Worm (Caenorhabditis elegans): ENCODE results near the gene K08B12.3.

The K08B12.3 gene

ce11 chrV:6259139-6259538, 24.2 kb downstream of the K08B12.3 start, which contains the start of gene K08B12.1:
TSS of gene K08B12.1 (plus strand) at chrV:6259367.
- TF ChIP-seq elt-3 (tag; optimal IDR thresholded peaks at IDR 0.05): peak; percentile 46
- no peak for TF ChIP-seq flh-1 (GFP tag; optimal IDR thresholded peaks at IDR 0.05)
- TF ChIP-seq nhr-237 (tag; optimal IDR thresholded peaks at IDR 0.05): no peak
- TF ChIP-seq ceh-39 (tag; optimal IDR thresholded peaks at IDR 0.05): no peak
- peak; percentile 85 for TF ChIP-seq blmp-1 (tag; optimal IDR thresholded peaks at IDR 0.05)

ce11 chrV:6267237-6267812, 32.3 kb downstream of the K08B12.3 start, which contains the start of gene mrck-1:
TSS of gene mrck-1 (minus strand) at chrV:6267287.
- TF ChIP-seq cnd-1 (tag; optimal IDR thresholded peaks at IDR 0.05): peak; percentile 94
- TF ChIP-seq hlh-1 (tag; optimal IDR thresholded peaks at IDR 0.05): peak; percentile 94
- peak; percentile 82 for TF ChIP-seq lsy-2 (tag; optimal IDR thresholded peaks at IDR 0.05)
- peak; percentile 45 for TF ChIP-seq ceh-39 (tag; optimal IDR thresholded peaks at IDR 0.05)
- no peak for TF ChIP-seq elt-3 (tag; optimal IDR thresholded peaks at IDR 0.05)
- peak; percentile 96 for TF ChIP-seq unc-62 (GFP tag; optimal IDR thresholded peaks at IDR 0.05)
- TF ChIP-seq lin-32 (GFP tag; optimal IDR thresholded peaks at IDR 0.05): peak; percentile 84
- TF ChIP-seq ceh-83 (GFP tag; optimal IDR thresholded peaks at IDR 0.05): peak; percentile 75
- peak; percentile 95 for TF ChIP-seq mls-2 (tag; optimal IDR thresholded peaks at IDR 0.05)
- TF ChIP-seq mep-1 (tag; optimal IDR thresholded peaks at IDR 0.05): peak; percentile 97
- peak; percentile 78 for TF ChIP-seq ceh-43 (GFP tag; optimal IDR thresholded peaks at IDR 0.05)
- peak; percentile 94 for TF ChIP-seq lin-13 (tag; optimal IDR thresholded peaks at IDR 0.05)
- TF ChIP-seq M03D4.4 (tag; optimal IDR thresholded peaks at IDR 0.05): peak; percentile 90
- TF ChIP-seq unc-120 (tag; optimal IDR thresholded peaks at IDR 0.05; ENCODE audit: poor library complexity, severe bottlenecking): peak; percentile 96
- TF ChIP-seq elt-1 (tag; optimal IDR thresholded peaks at IDR 0.05; ENCODE audit: borderline replicate concordance, insufficient read depth): peak; percentile 55
- TF ChIP-seq ztf-11 (tag; optimal IDR thresholded peaks at IDR 0.05): peak; percentile 82
- peak; percentile 65 for TF ChIP-seq nhr-12 (tag; optimal IDR thresholded peaks at IDR 0.05)
- peak; percentile 41 for TF ChIP-seq sem-2 (GFP tag; optimal IDR thresholded peaks at IDR 0.05)
- no peak for TF ChIP-seq nhr-28 (tag; optimal IDR thresholded peaks at IDR 0.05)
- TF ChIP-seq unc-39 (tag; optimal IDR thresholded peaks at IDR 0.05): peak; percentile 73
- peak; percentile 51 for TF ChIP-seq nhr-2 (tag; optimal IDR thresholded peaks at IDR 0.05)
- peak; percentile 32 for TF ChIP-seq tbx-8 (GFP tag; optimal IDR thresholded peaks at IDR 0.05)
- peak; percentile 100 for TF ChIP-seq ces-1 (GFP tag; optimal IDR thresholded peaks at IDR 0.05)
- no peak for TF ChIP-seq snpc-4 (tag; optimal IDR thresholded peaks at IDR 0.05)
- TF ChIP-seq pha-4 (tag; optimal IDR thresholded peaks at IDR 0.05): peak; percentile 78
- peak; percentile 45 for TF ChIP-seq flh-1 (GFP tag; optimal IDR thresholded peaks at IDR 0.05)
- peak; percentile 60 for TF ChIP-seq bed-3 (GFP tag; optimal IDR thresholded peaks at IDR 0.05)
- peak; percentile 59 for TF ChIP-seq ham-2 (GFP tag; optimal IDR thresholded peaks at IDR 0.05)
- TF ChIP-seq nhr-237 (tag; optimal IDR thresholded peaks at IDR 0.05): peak; percentile 80
- TF ChIP-seq mab-5 (tag; optimal IDR thresholded peaks at IDR 0.05): no peak
- peak; percentile 88 for TF ChIP-seq drap-1 (GFP tag; optimal IDR thresholded peaks at IDR 0.05)
- peak; percentile 21 for TF ChIP-seq nhr-76 (tag; optimal IDR thresholded peaks at IDR 0.05)
- TF ChIP-seq sptf-1 (tag; optimal IDR thresholded peaks at IDR 0.05): peak; percentile 94
- peak; percentile 71 for TF ChIP-seq blmp-1 (tag; optimal IDR thresholded peaks at IDR 0.05)
- TF ChIP-seq zip-8 (tag; optimal IDR thresholded peaks at IDR 0.05): no peak

- TF ChIP-seq sem-2 (GFP tag; optimal IDR thresholded peaks at IDR 0.05) (no peak), cnd-1 (tag; optimal IDR thresholded peaks at IDR 0.05) (no peak), sptf-1 (tag; optimal IDR thresholded peaks at IDR 0.05) (no peak), ceh-43 (GFP tag; optimal IDR thresholded peaks at IDR 0.05) (no peak), ztf-11 (tag; optimal IDR thresholded peaks at IDR 0.05) (no peak), ceh-39 (tag; optimal IDR thresholded peaks at IDR 0.05) (no peak), unc-39 (tag; optimal IDR thresholded peaks at IDR 0.05) (no peak), ces-1 (GFP tag; optimal IDR thresholded peaks at IDR 0.05) (no peak), unc-62 (GFP tag; optimal IDR thresholded peaks at IDR 0.05) (no peak), nhr-12 (tag; optimal IDR thresholded peaks at IDR 0.05) (no peak), nhr-76 (tag; optimal IDR thresholded peaks at IDR 0.05) (no peak), blmp-1 (tag; optimal IDR thresholded peaks at IDR 0.05) (no peak), lin-32 (GFP tag; optimal IDR thresholded peaks at IDR 0.05) (no peak), mep-1 (tag; optimal IDR thresholded peaks at IDR 0.05) (no peak), nhr-2 (tag; optimal IDR thresholded peaks at IDR 0.05) (no peak), nhr-28 (tag; optimal IDR thresholded peaks at IDR 0.05) (no peak), drap-1 (GFP tag; optimal IDR thresholded peaks at IDR 0.05) (no peak), elt-1 (tag; optimal IDR thresholded peaks at IDR 0.05; ENCODE audit: borderline replicate concordance, insufficient read depth) (no peak), elt-3 (tag; optimal IDR thresholded peaks at IDR 0.05) (no peak), lin-13 (tag; optimal IDR thresholded peaks at IDR 0.05) (no peak)
Measured at ce11 chrV:6267978-6268377, 33.0 kb downstream of the K08B12.3 start.
